Worm (Caenorhabditis elegans): ENCODE results near the gene Y43F8B.3.

- TF ChIP-seq klf-2 (GFP tag; conservative IDR thresholded peaks at IDR 0.05) (no peak), med-1 (GFP tag; optimal IDR thresholded peaks at IDR 0.05; ENCODE audit: insufficient read depth) (no peak), ztf-23 (GFP tag; IDR thresholded peaks at IDR 0.05) (no peak), tab-1 (GFP tag; IDR thresholded peaks at IDR 0.05) (no peak), flt-1 (GFP tag; IDR thresholded peaks at IDR 0.05) (no peak), T22C8.4 (GFP tag; IDR thresholded peaks at IDR 0.05) (no peak)
Observed at ce11 chrV:19565082-19565481, 62.2 kb downstream of the Y43F8B.3 start, which contains the start of gene kcnl-1.
